Fruit fly (Drosophila melanogaster): ENCODE results near the gene Ag5r.
A peak's percentile ranks its signal among the peaks of the same experiment; 100 is the strongest.

Gene Ag5r

dm6 chrX:14786451-14786850, at the start of gene Ag5r:
Gene Ag5r (minus strand): TSS chrX:14786551.
- TF ChIP-seq noc (tag; optimal IDR thresholded peaks at IDR 0.05): no peak

DNA sequence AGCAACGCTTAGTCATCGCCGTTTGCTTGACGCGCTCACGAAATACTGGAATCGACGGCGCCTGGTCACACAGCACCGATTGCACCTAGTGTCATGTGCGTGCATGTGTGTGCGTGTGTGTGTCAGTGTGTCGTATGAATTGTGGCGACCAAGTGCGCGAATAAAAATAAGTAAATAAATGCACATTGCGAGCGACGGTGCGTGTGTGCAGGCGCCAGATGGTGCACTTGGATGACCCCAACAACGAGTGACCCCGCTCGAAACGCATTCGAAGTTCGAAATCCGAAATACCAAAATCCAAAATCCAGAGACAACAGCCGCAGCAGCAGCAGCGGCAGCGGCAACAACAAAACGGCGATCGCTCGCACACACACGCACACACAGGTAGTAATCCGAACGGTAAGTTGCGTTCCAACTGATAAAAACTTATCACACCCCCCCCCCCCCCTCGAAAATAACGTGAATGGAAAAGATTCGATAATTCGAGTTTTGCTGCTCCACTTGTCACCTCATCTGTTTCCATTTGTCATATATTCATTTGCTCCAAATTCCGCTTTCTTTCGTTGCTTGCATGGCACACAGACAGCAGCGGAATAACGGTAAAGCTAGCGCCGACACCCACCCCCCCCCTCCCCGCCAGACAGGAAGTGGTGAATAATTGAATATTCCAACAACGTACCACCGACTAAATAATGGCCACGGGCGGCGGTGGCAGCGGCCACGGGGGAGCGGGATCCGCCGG, 46.4 kb upstream of the Ag5r start, which contains the start of gene CG14411:
CG14411 (plus strand) TSS at position 86 of the 742 bp plus-strand sequence.
- no peak for TF ChIP-seq noc (tag; optimal IDR thresholded peaks at IDR 0.05)

dm6 chrX:14831713-14832561, 45.6 kb upstream of the Ag5r start, which contains the start of gene CG14408:
Gene CG14408 (minus strand): TSS chrX:14832033.
- no peak for TF ChIP-seq noc (tag; optimal IDR thresholded peaks at IDR 0.05)

DNA sequence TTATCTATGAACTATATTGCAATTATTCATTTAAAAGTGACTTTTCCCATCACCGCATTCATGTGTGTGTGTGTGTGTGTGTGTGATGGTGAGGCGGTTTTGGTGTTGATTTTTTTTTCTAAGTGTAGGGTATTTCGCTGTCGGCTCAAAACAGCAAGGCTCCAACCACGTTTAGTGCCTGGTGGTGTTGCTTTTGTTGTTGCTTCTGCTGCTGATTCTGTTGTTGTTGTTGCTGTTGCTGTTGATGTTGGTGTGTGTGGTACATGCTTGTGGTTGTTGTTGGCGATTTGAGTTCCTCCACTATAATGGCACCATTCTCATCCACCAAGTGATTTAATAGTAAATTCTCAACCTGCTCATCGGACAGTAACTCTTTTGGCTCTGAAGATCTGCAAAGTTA, 41.3 kb upstream of the Ag5r start:
- no peak for TF ChIP-seq noc (tag; optimal IDR thresholded peaks at IDR 0.05)

DNA sequence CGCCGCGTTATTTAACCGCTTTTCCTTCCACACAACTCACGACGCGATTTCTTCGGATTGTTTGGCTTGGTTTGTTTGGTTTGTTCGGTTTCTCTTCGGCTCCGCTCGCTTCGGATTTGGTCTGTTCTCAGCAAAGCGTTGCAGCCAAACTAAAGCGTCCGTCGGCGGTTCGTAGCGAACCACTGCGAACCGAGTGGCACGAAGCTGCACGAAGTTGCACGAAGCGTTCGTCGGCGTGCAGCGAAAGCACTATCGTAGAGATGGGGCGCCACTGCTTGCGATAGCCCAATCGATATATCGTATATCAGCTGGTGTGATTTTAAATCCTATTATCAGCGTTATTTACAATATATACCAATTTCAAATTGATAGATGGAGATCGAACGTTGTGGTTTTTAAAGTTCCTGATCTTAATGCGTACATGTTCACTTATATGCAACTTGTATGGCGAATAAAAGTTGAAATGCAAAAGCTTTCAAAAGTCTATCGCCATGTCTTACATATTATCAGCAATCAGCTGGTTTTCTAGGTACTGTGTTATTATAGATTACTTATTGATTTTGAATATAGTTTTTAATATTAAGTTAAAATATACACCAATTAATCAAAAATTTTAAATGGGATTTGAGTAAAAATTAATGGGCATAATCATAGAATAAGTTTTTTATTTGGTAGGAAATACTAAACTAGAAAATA, 39.7 kb upstream of the Ag5r start, which contains the start of gene rut:
rut (minus strand) TSS at position 152 of the 696 bp plus-strand sequence.
- TF ChIP-seq noc (tag; optimal IDR thresholded peaks at IDR 0.05): no peak

DNA sequence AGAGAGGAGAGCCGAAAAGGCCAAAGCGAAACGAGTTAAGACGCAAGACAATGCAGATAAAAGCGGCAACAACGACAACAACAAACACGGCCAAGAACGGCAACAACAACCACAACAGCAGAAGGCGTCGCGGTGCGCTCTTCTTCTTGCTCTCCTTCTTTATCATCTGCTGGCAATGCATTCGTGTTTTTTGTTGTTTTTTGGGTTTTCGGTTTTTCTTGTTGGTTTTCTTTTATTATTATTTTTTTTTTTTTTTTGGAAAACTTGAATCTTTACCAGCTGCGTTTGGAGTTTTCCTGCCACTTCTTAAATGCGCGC, 39.1 kb upstream of the Ag5r start:
- TF ChIP-seq noc (tag; optimal IDR thresholded peaks at IDR 0.05): no peak

DNA sequence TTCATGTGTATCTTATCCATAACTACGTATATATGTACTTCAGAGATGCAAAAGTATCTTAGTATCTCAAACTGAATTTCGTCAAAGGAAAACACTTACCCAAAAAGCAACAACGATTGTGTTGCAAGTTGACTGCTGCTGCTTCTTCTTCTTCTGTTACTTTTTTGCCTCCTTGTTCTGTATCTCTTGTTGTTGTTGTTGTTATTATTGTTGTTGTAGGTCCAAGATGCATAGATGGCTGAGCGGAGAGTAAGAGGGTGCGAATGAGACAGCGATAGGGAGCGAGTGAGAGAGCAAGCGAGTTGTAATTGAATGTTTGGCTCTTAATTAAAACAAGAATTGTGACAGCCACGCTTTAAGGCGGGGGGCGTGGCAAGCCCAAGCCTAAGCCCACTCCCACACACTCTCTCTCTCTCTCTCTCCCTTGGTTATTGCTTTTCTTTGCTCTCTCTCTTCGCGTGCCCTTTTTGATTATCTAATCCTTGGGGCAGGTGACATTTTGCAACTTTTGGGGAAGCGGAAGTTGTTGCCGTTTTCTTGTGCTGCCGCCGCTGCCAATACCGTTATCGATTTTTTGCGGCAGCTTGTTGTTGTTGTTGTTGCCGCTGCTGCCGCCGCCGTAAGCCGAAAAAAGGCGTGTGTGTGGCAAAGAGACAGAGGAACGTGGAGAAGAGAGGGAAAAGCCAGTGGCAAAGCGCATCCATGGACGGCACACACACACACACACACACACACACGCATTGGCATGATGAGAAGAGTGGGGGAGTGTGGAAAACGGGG, 38.5 kb upstream of the Ag5r start:
- no peak for TF ChIP-seq noc (tag; optimal IDR thresholded peaks at IDR 0.05)

DNA sequence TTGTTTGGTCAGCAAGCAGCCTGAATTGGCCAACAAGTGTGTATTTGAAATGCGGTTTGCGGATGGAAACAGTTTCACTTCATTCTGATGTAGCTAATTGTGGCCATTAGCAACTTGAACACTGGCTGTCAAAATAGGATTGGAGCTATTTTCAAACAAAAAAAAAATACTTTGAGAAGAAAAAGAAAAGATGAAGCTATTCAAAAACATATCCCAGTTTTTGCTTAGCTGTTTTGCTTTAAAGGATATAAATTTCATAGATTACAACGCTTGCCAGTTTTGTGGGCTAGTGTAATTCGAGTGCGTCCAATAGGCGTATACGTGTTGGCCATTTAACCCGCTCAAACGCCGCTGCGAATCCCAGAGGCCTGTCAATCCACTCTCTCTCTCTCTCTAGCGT, 25.9 kb upstream of the Ag5r start:
- TF ChIP-seq noc (tag; optimal IDR thresholded peaks at IDR 0.05): no peak

dm6 chrX:14810433-14810832, 24.1 kb upstream of the Ag5r start:
- peak; percentile 66 for TF ChIP-seq noc (tag; optimal IDR thresholded peaks at IDR 0.05)

DNA sequence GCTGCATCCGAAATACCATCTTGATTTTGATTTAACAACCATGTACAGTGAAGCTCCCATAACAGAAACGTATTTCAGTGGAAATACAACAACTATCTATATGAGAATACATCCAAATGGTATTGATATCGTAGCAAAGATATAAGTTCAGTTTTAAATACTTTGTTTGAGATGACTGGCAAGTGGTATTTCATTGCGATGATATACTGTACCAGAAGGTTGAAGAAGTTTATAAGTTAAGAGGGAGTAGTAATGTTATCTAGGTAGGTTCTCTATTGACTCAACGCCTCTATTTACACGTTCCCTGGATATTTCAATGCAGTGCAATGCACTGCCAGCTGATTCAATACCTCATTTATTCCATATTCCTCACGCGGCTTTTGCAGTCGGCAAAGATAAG, 19.3 kb upstream of the Ag5r start:
- TF ChIP-seq noc (tag; optimal IDR thresholded peaks at IDR 0.05): no peak

DNA sequence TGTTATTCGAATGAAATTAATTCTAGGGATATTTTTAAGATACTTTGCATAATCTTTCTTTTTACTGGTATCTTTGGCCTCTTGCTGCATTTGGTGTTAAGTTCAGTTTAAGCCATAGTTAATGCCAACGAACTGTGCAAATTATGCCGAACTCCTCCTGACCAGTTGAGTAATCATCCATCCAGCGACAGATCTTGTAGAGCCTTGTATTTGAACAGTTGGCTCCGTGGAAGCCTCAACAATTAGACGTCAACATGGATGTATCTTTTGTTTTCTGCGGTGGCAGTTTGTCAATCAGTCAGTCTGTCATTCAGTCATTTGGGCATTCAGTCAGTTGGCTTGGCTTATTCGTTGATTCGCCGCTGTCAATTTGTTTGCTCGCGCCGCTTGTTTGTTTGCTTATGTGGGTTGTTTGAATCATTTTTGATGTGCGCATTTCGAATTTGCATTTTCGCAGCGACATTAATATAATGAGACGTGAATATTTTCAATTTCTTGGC, 16.3 kb upstream of the Ag5r start:
- peak; percentile 8 for TF ChIP-seq noc (tag; optimal IDR thresholded peaks at IDR 0.05)

- TF ChIP-seq noc (tag; optimal IDR thresholded peaks at IDR 0.05): peak; percentile 76
Measured at dm6 chrX:14784002-14784568, 2.3 kb downstream of the Ag5r start, which contains the start of gene Ag5r2. Gene Ag5r2 (minus strand): TSS chrX:14784052.

DNA sequence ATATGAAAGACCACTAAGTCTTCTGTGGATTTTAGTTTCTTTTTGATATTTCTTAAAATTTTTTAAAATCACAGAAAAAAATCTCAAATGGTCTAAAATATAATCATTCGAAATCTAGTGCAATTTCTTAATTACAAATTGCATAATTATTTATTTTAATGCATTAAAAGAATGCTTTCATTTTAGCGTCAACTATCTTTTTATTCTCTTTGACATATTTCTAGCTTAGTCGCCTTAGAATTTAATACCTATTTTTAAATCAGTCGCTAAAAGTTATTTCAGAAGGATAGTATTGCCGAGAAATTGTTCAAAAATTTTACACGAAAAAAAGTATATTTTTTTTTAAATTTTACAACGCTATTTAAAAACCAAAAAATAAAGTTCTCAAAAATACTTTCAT, 9.9 kb downstream of the Ag5r start, which contains the start of gene CG5347:
CG5347 (plus strand) TSS at position 301 of the 400 bp plus-strand sequence.
- TF ChIP-seq noc (tag; optimal IDR thresholded peaks at IDR 0.05): no peak

DNA sequence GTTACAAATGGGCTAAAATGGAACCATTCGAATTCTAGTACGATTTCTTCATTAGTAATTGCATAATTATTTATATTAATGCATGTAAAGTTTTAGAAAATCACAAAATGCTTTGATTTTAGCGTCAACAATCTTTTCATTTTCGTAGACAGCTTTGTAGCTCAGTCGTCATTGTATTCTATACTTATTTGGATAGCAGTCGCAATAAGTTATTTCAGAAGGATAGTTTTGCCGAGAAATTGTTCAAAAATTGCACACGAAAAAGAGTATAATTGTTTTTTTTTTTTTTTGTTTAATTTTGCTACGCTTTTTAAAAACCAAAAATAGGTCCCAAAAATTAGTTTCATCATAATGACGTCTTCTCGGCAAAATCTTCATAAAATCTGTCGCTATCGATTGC, 11.3 kb downstream of the Ag5r start, which contains the start of gene CG5334:
CG5334 (plus strand) TSS at position 301 of the 400 bp plus-strand sequence.
- TF ChIP-seq noc (tag; optimal IDR thresholded peaks at IDR 0.05): no peak

Measured in whole organism, larva.